Worm (Caenorhabditis elegans) whole organism, midembryonic: ENCODE results near the gene C54D10.5.

ENCODE experiments used
- T22C8.4 ChIP-seq: fragments of 200-800 bp; sonication (Bioruptor generic); IDR thresholded peaks from 2 replicates; pipeline ENCODE4 v1.3.6; 2022; ENCODE audit warnings: missing genetic modification characterization, missing compliant biosample characterization
- cog-1 ChIP-seq: sonication (generic microtip); optimal IDR thresholded peaks from 2 replicates; lab custom pipeline; 2016; ENCODE audit warnings: missing genetic modification characterization, missing compliant biosample characterization
- flt-1 ChIP-seq: fragments of 200-800 bp; sonication (Bioruptor generic); IDR thresholded peaks from 2 replicates; pipeline ENCODE4 v1.3.6; 2022; ENCODE audit warnings: missing genetic modification characterization, missing compliant biosample characterization
- med-1 ChIP-seq: sonication (generic microtip); optimal IDR thresholded peaks from 2 replicates; lab custom pipeline; 2017; ENCODE audit warnings: missing genetic modification characterization, mild to moderate bottlenecking, missing compliant biosample characterization, antibody characterized with exemption, missing genetic modification reagents; ENCODE audit not compliant: insufficient read depth
- ref-1 ChIP-seq: fragments of 200-800 bp; sonication (Bioruptor generic); conservative IDR thresholded peaks from 2 replicates; pipeline ENCODE4 v1.3.6; 2022; ENCODE audit warnings: missing genetic modification reagents, missing genetic modification characterization, missing compliant biosample characterization
- tab-1 ChIP-seq: fragments of 200-800 bp; sonication (Bioruptor generic); IDR thresholded peaks from 2 replicates; pipeline ENCODE4 v1.3.6; 2022; ENCODE audit warnings: missing genetic modification characterization, missing compliant biosample characterization
- ztf-23 ChIP-seq: fragments of 200-800 bp; sonication (Bioruptor generic); IDR thresholded peaks from 2 replicates; pipeline ENCODE4 v1.3.6; 2022; ENCODE audit warnings: missing genetic modification reagents, missing genetic modification characterization, missing compliant biosample characterization

DNA sequence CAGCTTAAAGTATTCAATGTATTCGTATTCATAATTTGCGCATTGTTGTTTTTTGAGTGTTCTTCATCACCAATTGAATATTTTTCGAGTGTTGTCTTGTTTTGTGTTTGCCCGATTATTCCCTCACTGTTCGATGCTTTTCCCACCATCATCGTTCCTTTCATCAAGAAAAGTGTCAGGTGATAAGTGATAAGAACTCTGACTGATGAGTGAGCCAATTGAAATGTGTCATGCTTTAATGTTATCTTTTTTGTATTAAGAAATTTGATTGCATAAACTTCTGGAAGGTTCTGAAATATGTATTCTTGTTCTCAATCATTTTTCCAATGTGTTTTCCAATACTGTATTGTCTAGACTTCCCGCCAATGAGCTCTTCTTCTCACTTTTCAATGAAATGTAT is 46.2 kb downstream of the C54D10.5 start:
- TF ChIP-seq cog-1 (no peak), tab-1 (GFP tag; lab: Robert Waterston, UW) (no peak), flt-1 (GFP tag; lab: Robert Waterston, UW) (no peak), ref-1 (no peak), med-1 (no peak), T22C8.4 (GFP tag; lab: Robert Waterston, UW) (no peak), ztf-23 (GFP tag; lab: Robert Waterston, UW) (no peak)
